Fruit fly (Drosophila melanogaster): ENCODE measurements around the gene Ptp36E.

DNA sequence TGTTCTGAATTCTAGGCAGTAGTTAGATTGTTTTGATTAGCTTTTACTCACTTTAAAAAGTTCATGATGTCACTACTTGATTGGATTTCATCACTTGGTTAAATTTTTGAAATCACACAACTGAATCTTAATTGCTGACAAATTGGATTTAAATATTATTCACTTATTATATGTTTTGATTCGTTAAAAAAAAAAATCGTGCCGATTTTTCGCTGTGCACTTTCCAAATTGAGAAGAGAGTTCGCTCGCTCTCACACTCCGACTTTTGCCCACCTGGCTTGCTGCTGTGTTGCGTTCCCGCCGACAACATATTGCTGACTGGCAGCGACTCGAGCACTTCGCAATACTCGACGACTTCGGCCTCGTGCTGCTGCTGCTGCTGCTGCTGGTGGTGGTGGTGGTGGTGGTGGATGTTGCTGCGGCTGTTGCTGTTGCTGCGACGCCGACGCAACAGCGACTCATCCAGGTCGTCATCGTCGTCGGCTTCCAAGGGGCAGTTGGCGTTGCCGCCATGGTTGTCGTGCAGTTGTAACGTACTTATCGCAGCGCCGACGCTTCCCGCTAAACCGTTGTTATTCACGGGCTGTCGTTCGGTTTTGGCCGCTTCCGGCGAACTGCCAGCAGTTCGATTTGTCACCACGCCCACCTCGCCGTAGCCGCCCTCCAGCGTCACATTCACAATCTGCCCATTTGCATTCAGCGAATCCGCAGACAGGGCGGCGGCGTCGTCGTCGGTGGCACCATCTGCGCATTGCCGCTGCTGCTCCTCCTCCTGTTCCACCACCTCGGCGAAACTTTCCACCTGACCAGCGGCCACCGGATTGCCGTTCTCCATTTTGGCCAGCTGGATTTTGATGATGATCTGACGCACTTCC lies 43.1 kb downstream of the Ptp36E start:
- no peak for TF ChIP-seq usp (GFP tag; optimal IDR thresholded peaks at IDR 0.05)
- no peak for TF ChIP-seq Dll (optimal IDR thresholded peaks at IDR 0.05)
- no peak for TF ChIP-seq CG8478 (optimal IDR thresholded peaks at IDR 0.05)
